Fruit fly (Drosophila melanogaster) whole organism, embryonic: ENCODE results near the gene Gclc.

Source experiments
- Antp ChIP-seq: fragments of 200-800 bp; sonication (Bioruptor generic); optimal IDR thresholded peaks from 3 replicates; lab custom pipeline; 2016; ENCODE audit warnings: missing biosample characterization, missing genetic modification characterization
- Atf6 ChIP-seq: fragments of 200-800 bp; sonication (Bioruptor generic); IDR thresholded peaks from 2 replicates; pipeline ENCODE4 v1.3.6; 2022; ENCODE audit warnings: missing biosample characterization, missing genetic modification characterization
- BEAF-32 ChIP-seq: fragments of 200-800 bp; sonication (Bioruptor generic); optimal IDR thresholded peaks from 3 replicates; lab custom pipeline; 2017; ENCODE audit warnings: missing biosample characterization, missing genetic modification characterization, mild to moderate bottlenecking, moderate library complexity, missing genetic modification reagents
- CG12104 ChIP-seq: fragments of 200-800 bp; sonication (Bioruptor generic); optimal IDR thresholded peaks from 3 replicates; lab custom pipeline; 2016; ENCODE audit warnings: missing biosample characterization, missing genetic modification characterization
- CG12942 ChIP-seq: fragments of 200-800 bp; sonication (Bioruptor generic); optimal IDR thresholded peaks from 3 replicates; lab custom pipeline; 2016; ENCODE audit warnings: missing biosample characterization, missing genetic modification characterization
- CG1603 ChIP-seq: fragments of 200-800 bp; sonication (Bioruptor generic); optimal IDR thresholded peaks from 2 replicates; lab custom pipeline; 2019; ENCODE audit warnings: missing biosample characterization, mild to moderate bottlenecking, missing genetic modification characterization, moderate library complexity
- CG17385 ChIP-seq: fragments of 200-800 bp; sonication (Bioruptor generic); optimal IDR thresholded peaks from 3 replicates; lab custom pipeline; 2018; ENCODE audit warnings: missing biosample characterization, mild to moderate bottlenecking, missing genetic modification characterization
- CG18599 ChIP-seq: fragments of 200-800 bp; sonication (Bioruptor generic); optimal IDR thresholded peaks from 3 replicates; lab custom pipeline; 2017; ENCODE audit warnings: missing biosample characterization, missing genetic modification characterization, mild to moderate bottlenecking, moderate library complexity, missing genetic modification reagents
- CG2116 ChIP-seq: fragments of 200-800 bp; sonication (Bioruptor generic); optimal IDR thresholded peaks from 3 replicates; lab custom pipeline; 2018; ENCODE audit warnings: missing biosample characterization, mild to moderate bottlenecking, missing genetic modification characterization
- CG31224 ChIP-seq: fragments of 200-800 bp; sonication (Bioruptor generic); IDR thresholded peaks from 2 replicates; pipeline ENCODE4 v1.3.6; 2022; ENCODE audit warnings: missing biosample characterization, missing genetic modification characterization
- CG31441 ChIP-seq: fragments of 200-800 bp; sonication (Bioruptor generic); IDR thresholded peaks from 2 replicates; pipeline ENCODE4 v1.3.6; 2022; ENCODE audit warnings: missing biosample characterization, missing genetic modification characterization
- CG6765 ChIP-seq: fragments of 200-800 bp; sonication (Bioruptor generic); optimal IDR thresholded peaks from 3 replicates; lab custom pipeline; 2017; ENCODE audit warnings: missing biosample characterization, mild to moderate bottlenecking, missing genetic modification characterization
- CG8388 ChIP-seq: fragments of 200-800 bp; sonication (Bioruptor generic); optimal IDR thresholded peaks from 2 replicates; lab custom pipeline; 2019; ENCODE audit warnings: missing biosample characterization, mild to moderate bottlenecking, missing genetic modification characterization, moderate library complexity
- D19B ChIP-seq: fragments of 200-800 bp; sonication (Bioruptor generic); optimal IDR thresholded peaks from 2 replicates; lab custom pipeline; 2017; ENCODE audit warnings: missing biosample characterization, mild to moderate bottlenecking, missing genetic modification characterization
- Doc2 ChIP-seq: fragments of 200-800 bp; sonication (Bioruptor generic); IDR thresholded peaks from 2 replicates; pipeline ENCODE4 v1.3.6; 2022; ENCODE audit warnings: missing biosample characterization, missing genetic modification characterization
- Dp ChIP-seq: fragments of 200-800 bp; sonication (Bioruptor generic); optimal IDR thresholded peaks from 2 replicates; lab custom pipeline; 2018; ENCODE audit warnings: missing biosample characterization, mild to moderate bottlenecking, missing genetic modification characterization, moderate library complexity
- Lhr ChIP-seq: fragments of 200-800 bp; sonication (Bioruptor generic); optimal IDR thresholded peaks from 3 replicates; lab custom pipeline; 2017; ENCODE audit warnings: mild to moderate bottlenecking, missing biosample characterization, missing genetic modification reagents, missing genetic modification characterization
- MBD-R2 ChIP-seq: fragments of 200-800 bp; sonication (Bioruptor generic); IDR thresholded peaks from 2 replicates; pipeline ENCODE4 v1.3.6; 2022; ENCODE audit warnings: missing biosample characterization, missing genetic modification characterization
- Max ChIP-seq: fragments of 200-800 bp; sonication (Bioruptor generic); optimal IDR thresholded peaks from 2 replicates; lab custom pipeline; 2016; ENCODE audit warnings: missing biosample characterization, mild to moderate bottlenecking, missing genetic modification characterization
- Med ChIP-seq: fragments of 200-800 bp; sonication (Bioruptor generic); peaks from one replicate; lab custom pipeline; 2016; ENCODE audit warnings: missing biosample characterization, missing genetic modification characterization, mild to moderate bottlenecking, inconsistent platforms, moderate library complexity
- Myb ChIP-seq: fragments of 200-800 bp; sonication (Bioruptor generic); optimal IDR thresholded peaks from 2 replicates; lab custom pipeline; 2016; ENCODE audit warnings: missing biosample characterization, missing genetic modification characterization
- NC2α ChIP-seq: fragments of 200-800 bp; sonication (Bioruptor generic); optimal IDR thresholded peaks from 2 replicates; lab custom pipeline; 2016; ENCODE audit warnings: missing biosample characterization, missing genetic modification characterization
- Neu2 ChIP-seq: fragments of 200-800 bp; sonication (Bioruptor generic); optimal IDR thresholded peaks from 3 replicates; lab custom pipeline; 2016; ENCODE audit warnings: missing biosample characterization, missing genetic modification characterization, borderline replicate concordance
- Opbp ChIP-seq: fragments of 200-800 bp; sonication (Bioruptor generic); IDR thresholded peaks from 3 replicates; pipeline ENCODE4 v1.3.6; 2022; ENCODE audit warnings: missing biosample characterization, missing genetic modification characterization; ENCODE audit not compliant: partially characterized antibody
- Pdp1 ChIP-seq, 2 experiments: fragments of 200-800 bp; sonication (Bioruptor generic); optimal IDR thresholded peaks; 3 replicates each; lab custom pipeline; 2016; ENCODE audit warnings: missing biosample characterization in 2 of 2, missing genetic modification characterization in 2 of 2, mild to moderate bottlenecking in 1 of 2, moderate library complexity in 1 of 2
- Sox100B ChIP-seq: fragments of 200-800 bp; sonication (Bioruptor generic); optimal IDR thresholded peaks from 3 replicates; lab custom pipeline; 2018; ENCODE audit warnings: missing biosample characterization, mild to moderate bottlenecking, missing genetic modification characterization
- Sry-δ ChIP-seq: fragments of 200-800 bp; sonication (Bioruptor generic); optimal IDR thresholded peaks from 2 replicates; lab custom pipeline; 2016; ENCODE audit warnings: missing biosample characterization, missing genetic modification characterization
- TFAM ChIP-seq: fragments of 200-800 bp; sonication (Bioruptor generic); optimal IDR thresholded peaks from 2 replicates; lab custom pipeline; 2017; ENCODE audit warnings: missing biosample characterization, missing genetic modification characterization, inconsistent platforms
- YL-1 ChIP-seq: fragments of 200-800 bp; sonication (Bioruptor generic); optimal IDR thresholded peaks from 3 replicates; lab custom pipeline; 2017; ENCODE audit warnings: missing biosample characterization, mild to moderate bottlenecking, missing genetic modification characterization
- bsh ChIP-seq, 2 experiments: fragments of 200-800 bp; sonication (Bioruptor generic); optimal IDR thresholded peaks; 2 replicates each; lab custom pipeline; 2017 to 2018; ENCODE audit warnings: mild to moderate bottlenecking in 2 of 2, missing biosample characterization in 2 of 2, missing genetic modification characterization in 2 of 2, moderate library complexity in 1 of 2
- crp ChIP-seq, 2 experiments: fragments of 200-800 bp; sonication (Bioruptor generic); optimal IDR thresholded peaks; 2 replicates in 1 of 2; 3 replicates in 1 of 2; lab custom pipeline; 2017; ENCODE audit warnings: missing biosample characterization in 2 of 2, missing genetic modification characterization in 2 of 2, mild to moderate bottlenecking in 1 of 2, moderate library complexity in 1 of 2
- dm ChIP-seq: fragments of 200-800 bp; sonication (Bioruptor generic); optimal IDR thresholded peaks from 3 replicates; lab custom pipeline; 2016; ENCODE audit warnings: missing biosample characterization, missing genetic modification characterization
- fd3F ChIP-seq: fragments of 200-800 bp; sonication (Bioruptor generic); optimal IDR thresholded peaks from 2 replicates; lab custom pipeline; 2018; ENCODE audit warnings: missing biosample characterization, mild to moderate bottlenecking, missing genetic modification characterization, moderate library complexity
- gfzf ChIP-seq: fragments of 200-800 bp; sonication (Bioruptor generic); optimal IDR thresholded peaks from 2 replicates; lab custom pipeline; 2016; ENCODE audit warnings: missing biosample characterization, mild to moderate bottlenecking, missing genetic modification characterization, moderate library complexity
- gsb-n ChIP-seq: fragments of 200-800 bp; sonication (Bioruptor generic); optimal IDR thresholded peaks from 3 replicates; lab custom pipeline; 2018; ENCODE audit warnings: missing biosample characterization, mild to moderate bottlenecking, missing genetic modification characterization
- hbn ChIP-seq: fragments of 200-800 bp; sonication (Bioruptor generic); IDR thresholded peaks from 2 replicates; pipeline ENCODE4 v1.3.6; 2022; ENCODE audit warnings: missing biosample characterization, missing genetic modification characterization; ENCODE audit not compliant: partially characterized antibody
- kay ChIP-seq: fragments of 200-800 bp; sonication (Bioruptor generic); optimal IDR thresholded peaks from 2 replicates; lab custom pipeline; 2016; ENCODE audit warnings: missing biosample characterization, missing genetic modification characterization
- mld ChIP-seq: fragments of 200-800 bp; sonication (Bioruptor generic); IDR thresholded peaks from 3 replicates; pipeline ENCODE4 v1.3.6; 2022; ENCODE audit warnings: missing biosample characterization, missing genetic modification characterization; ENCODE audit not compliant: partially characterized antibody
- odd ChIP-seq: fragments of 200-800 bp; sonication (Bioruptor generic); optimal IDR thresholded peaks from 2 replicates; lab custom pipeline; 2017; ENCODE audit warnings: missing biosample characterization, mild to moderate bottlenecking, missing genetic modification characterization
- otp ChIP-seq: fragments of 200-800 bp; sonication (Bioruptor generic); IDR thresholded peaks from 3 replicates; pipeline ENCODE4, ENCODE4 v1.3.6; 2022; ENCODE audit warnings: missing biosample characterization, missing genetic modification characterization
- peb ChIP-seq: fragments of 200-800 bp; sonication (Bioruptor generic); IDR thresholded peaks from 2 replicates; pipeline ENCODE4 v1.3.6; 2022; ENCODE audit warnings: missing biosample characterization, missing genetic modification characterization
- pzg ChIP-seq: fragments of 200-800 bp; sonication (Bioruptor generic); optimal IDR thresholded peaks from 3 replicates; lab custom pipeline; 2018; ENCODE audit warnings: missing biosample characterization, mild to moderate bottlenecking, missing genetic modification characterization, moderate library complexity
- scrt ChIP-seq: fragments of 200-800 bp; sonication (Bioruptor generic); optimal IDR thresholded peaks from 2 replicates; lab custom pipeline; 2018; ENCODE audit warnings: missing biosample characterization, mild to moderate bottlenecking, missing genetic modification characterization, moderate library complexity
- slou ChIP-seq: fragments of 200-800 bp; sonication (Bioruptor generic); optimal IDR thresholded peaks from 3 replicates; lab custom pipeline; 2016; ENCODE audit warnings: missing biosample characterization, missing genetic modification characterization
- sqz ChIP-seq: fragments of 200-800 bp; sonication (Bioruptor generic); optimal IDR thresholded peaks from 3 replicates; lab custom pipeline; 2018; ENCODE audit warnings: missing biosample characterization, mild to moderate bottlenecking, missing genetic modification characterization
- stwl ChIP-seq: fragments of 200-800 bp; sonication (Bioruptor generic); optimal IDR thresholded peaks from 3 replicates; lab custom pipeline; 2018; ENCODE audit warnings: missing biosample characterization, mild to moderate bottlenecking, missing genetic modification characterization, moderate library complexity
- tap ChIP-seq: fragments of 200-800 bp; optimal IDR thresholded peaks from 3 replicates; lab custom pipeline; 2019; ENCODE audit warnings: missing biosample characterization, mild to moderate bottlenecking, missing genetic modification characterization, moderate library complexity
- tna ChIP-seq: fragments of 200-800 bp; sonication (Bioruptor generic); IDR thresholded peaks from 2 replicates; pipeline ENCODE4 v1.3.6; 2022; ENCODE audit warnings: missing biosample characterization, missing genetic modification characterization; ENCODE audit not compliant: partially characterized antibody
- usp ChIP-seq: fragments of >200 bp; optimal IDR thresholded peaks from 2 replicates; lab custom pipeline; 2017; ENCODE audit warnings: missing biosample characterization, missing genetic modification characterization
- vvl ChIP-seq: fragments of 200-800 bp; sonication (Bioruptor generic); IDR thresholded peaks from 2 replicates; pipeline ENCODE4 v1.3.6; 2022; ENCODE audit warnings: missing biosample characterization, missing genetic modification characterization

Gene Gclc

DNA sequence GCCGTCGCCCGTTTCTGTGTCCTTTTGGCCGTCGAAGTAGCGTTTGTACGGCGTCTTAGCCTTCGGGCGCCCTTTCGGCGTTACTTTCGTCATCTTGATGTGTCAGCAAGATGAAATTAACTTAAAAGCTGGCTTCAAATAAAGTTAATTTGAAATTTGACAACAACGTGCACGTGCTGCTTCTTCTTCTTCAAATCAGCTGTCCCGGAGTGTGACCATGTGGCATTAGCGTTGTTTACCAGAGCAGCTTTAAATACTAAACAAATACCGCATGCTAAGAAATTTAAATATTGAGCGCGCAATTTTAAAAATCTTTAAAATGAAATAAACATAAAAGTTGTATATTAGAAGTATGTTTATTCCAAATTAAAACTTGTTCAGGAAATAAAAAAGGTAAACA lies 5.0 kb upstream of the Gclc start, which contains the start of gene CG2260 (continued):
- TF ChIP-seq sqz (GFP tag; lab: Kevin White, UChicago) (no peak), Sox100B (GFP tag; lab: Kevin White, UChicago) (no peak), Atf6 (GFP tag; lab: Robert Waterston, UW) (no peak), CG12942 (no peak), dm (peak; percentile 82), Opbp (peak; percentile 11; the same call in 1 of the 3 replicates), peb (GFP tag; lab: Robert Waterston, UW) (no peak), Neu2 (GFP tag; lab: Kevin White, UChicago) (no peak), CG2116 (GFP tag; lab: Kevin White, UChicago) (peak; percentile 68), TFAM (GFP tag; lab: Kevin White, UChicago) (no peak), CG6765 (GFP tag; lab: Kevin White, UChicago) (no peak), Max (peak; percentile 57), Med (peak; percentile 41), tap (tag; lab: Kevin White, UChicago) (no peak), kay (GFP tag; lab: Kevin White, UChicago) (no peak), Lhr (no peak), odd (GFP tag; lab: Kevin White, UChicago) (no peak), Doc2 (GFP tag; lab: Robert Waterston, UW) (no peak), BEAF-32 (GFP tag; lab: Kevin White, UChicago) (peak; percentile 43), vvl (GFP tag; lab: Robert Waterston, UW) (peak; percentile 85), Dp (GFP tag; lab: Kevin White, UChicago) (peak; percentile 92), fd3F (no peak), stwl (tag; lab: Kevin White, UChicago) (peak; percentile 52), usp (GFP tag; lab: Kevin White, UChicago) (no peak), CG8388 (GFP tag; lab: Kevin White, UChicago) (no peak), otp (GFP tag; lab: Robert Waterston, UW) (no peak), scrt (peak; percentile 20), YL-1 (GFP tag; lab: Kevin White, UChicago) (peak; percentile 6), CG1603 (peak; percentile 31), pzg (peak; percentile 70), Sry-δ (GFP tag; lab: Kevin White, UChicago) (no peak), NC2α (GFP tag; lab: Kevin White, UChicago) (no peak), gsb-n (no peak), Myb (peak; percentile 19), hbn (GFP tag; lab: Robert Waterston, UW) (peak; percentile 20; the same call in 1 of the 2 replicates), Antp (no peak), tna (GFP tag; lab: Robert Waterston, UW) (no peak), crp (GFP tag; optimal IDR thresholded peaks at IDR 0.05; lab: Kevin White, UChicago) (peak; percentile 41 to 91), slou (GFP tag; lab: Kevin White, UChicago) (no peak), CG17385 (GFP tag; lab: Kevin White, UChicago) (peak; percentile 95), CG31224 (GFP tag; lab: Robert Waterston, UW) (no peak), gfzf (GFP tag; lab: Kevin White, UChicago) (peak; percentile 78), D19B (no peak), Pdp1 (GFP tag; optimal IDR thresholded peaks at IDR 0.05; lab: Kevin White, UChicago) (no peak), mld (GFP tag; lab: Robert Waterston, UW) (no peak), CG31441 (no peak), CG12104 (GFP tag; lab: Kevin White, UChicago) (no peak), CG18599 (GFP tag; lab: Kevin White, UChicago) (no peak), MBD-R2 (GFP tag; lab: Robert Waterston, UW) (peak; percentile 77), bsh (GFP tag; optimal IDR thresholded peaks at IDR 0.05; lab: Kevin White, UChicago) (no peak)
